Worm (Caenorhabditis elegans): ENCODE data around the gene cyp-34A7.

- TF ChIP-seq unc-62 (GFP tag; optimal IDR thresholded peaks at IDR 0.05 in 1 of 2): no peak
- TF ChIP-seq unc-62 (tag; optimal IDR thresholded peaks at IDR 0.05): no peak
- no peak for TF ChIP-seq dmd-8 (GFP tag; IDR thresholded peaks at IDR 0.05)
- no peak for TF ChIP-seq pqm-1 (tag; optimal IDR thresholded peaks at IDR 0.05)
Measured at ce11 chrV:3938789-3939188, 24.8 kb downstream of the cyp-34A7 start, which contains the start of gene cyp-35B1.

Data from whole organism, L4 larva.